Worm (Caenorhabditis elegans): Measurements from ENCODE around the gene C23G10.7.

Gene C23G10.7

DNA sequence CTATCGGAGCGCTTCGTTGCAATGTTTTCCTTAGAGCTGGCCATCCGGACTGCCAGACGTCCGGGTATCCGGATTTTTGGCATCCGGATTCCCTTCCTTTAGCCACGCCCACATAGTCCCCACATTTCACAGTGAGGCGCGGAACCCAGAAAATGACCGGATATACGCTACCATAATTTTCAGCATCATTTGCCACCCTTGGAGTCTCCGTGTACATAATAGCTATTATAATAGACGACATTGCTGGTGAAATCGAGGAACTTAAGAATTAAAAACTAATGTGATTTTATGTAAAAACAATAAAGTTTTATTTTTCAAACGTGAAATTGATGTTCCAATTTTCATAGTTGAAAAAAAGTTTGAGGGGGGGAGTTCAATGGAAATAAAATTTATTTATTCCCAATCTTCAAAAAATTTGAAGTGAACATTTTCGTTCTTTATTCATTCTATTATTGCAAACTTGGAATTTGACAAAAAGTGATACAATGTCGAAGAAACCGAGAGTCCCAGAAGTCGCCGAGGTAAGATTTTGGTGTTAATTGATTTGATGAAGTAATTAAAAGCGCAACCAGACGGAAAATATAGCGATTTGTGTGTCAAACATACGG is 12.1 kb upstream of the C23G10.7 start (continued):
- TF ChIP-seq attf-6 (GFP tag; IDR thresholded peaks at IDR 0.05) (peak; percentile 85; the same call in 1 of the 2 replicates), lin-40 (tag; optimal IDR thresholded peaks at IDR 0.05) (no peak), let-526 (GFP tag; IDR thresholded peaks at IDR 0.05) (no peak), tbp1 (GFP tag; optimal IDR thresholded peaks at IDR 0.05) (peak; percentile 73), zfh-2 (GFP tag; conservative IDR thresholded peaks at IDR 0.05) (no peak), tbx-9 (tag; optimal IDR thresholded peaks at IDR 0.05; ENCODE audit: borderline replicate concordance) (no peak), gei-17 (GFP tag; optimal IDR thresholded peaks at IDR 0.05) (no peak), hlh-12 (tag; optimal IDR thresholded peaks at IDR 0.05) (no peak), pbrm-1 (GFP tag; IDR thresholded peaks at IDR 0.05) (no peak), B0035.1 (tag; optimal IDR thresholded peaks at IDR 0.05) (no peak), cebp-2 (GFP tag; IDR thresholded peaks at IDR 0.05) (no peak), chd-7 (tag; optimal IDR thresholded peaks at IDR 0.05) (peak; percentile 32), mel-28 (tag; optimal IDR thresholded peaks at IDR 0.05; ENCODE audit: borderline replicate concordance) (no peak), Y95B8A.8 (GFP tag; IDR thresholded peaks at IDR 0.05) (no peak)

DNA sequence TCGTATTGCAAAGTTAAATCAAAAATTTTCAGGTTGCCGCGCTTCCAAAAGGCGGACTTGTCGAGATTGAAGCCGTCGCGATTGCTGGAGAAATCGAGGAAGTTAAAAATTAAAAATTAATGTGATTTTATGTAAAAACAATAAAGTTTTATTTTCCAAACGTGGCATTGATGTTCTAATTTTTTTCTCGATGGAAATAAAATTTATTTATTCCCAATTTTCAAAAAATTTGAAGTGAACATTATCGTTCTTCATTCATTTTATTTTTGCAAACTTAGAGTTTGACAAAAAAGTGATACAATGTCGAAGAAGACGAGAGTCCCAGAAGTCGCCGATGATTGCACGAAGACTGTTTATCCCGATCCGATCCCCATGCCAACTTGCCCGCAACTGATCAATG is 10.8 kb upstream of the C23G10.7 start, which contains the start of gene C23G10.1:
C23G10.1 (plus strand) TSS at position 301 of the 400 bp plus-strand sequence.
- peak; percentile 32 for TF ChIP-seq F49E8.2 (tag; optimal IDR thresholded peaks at IDR 0.05; ENCODE audit: insufficient read depth)
- TF ChIP-seq fkh-3 (tag; optimal IDR thresholded peaks at IDR 0.05) = no peak

DNA sequence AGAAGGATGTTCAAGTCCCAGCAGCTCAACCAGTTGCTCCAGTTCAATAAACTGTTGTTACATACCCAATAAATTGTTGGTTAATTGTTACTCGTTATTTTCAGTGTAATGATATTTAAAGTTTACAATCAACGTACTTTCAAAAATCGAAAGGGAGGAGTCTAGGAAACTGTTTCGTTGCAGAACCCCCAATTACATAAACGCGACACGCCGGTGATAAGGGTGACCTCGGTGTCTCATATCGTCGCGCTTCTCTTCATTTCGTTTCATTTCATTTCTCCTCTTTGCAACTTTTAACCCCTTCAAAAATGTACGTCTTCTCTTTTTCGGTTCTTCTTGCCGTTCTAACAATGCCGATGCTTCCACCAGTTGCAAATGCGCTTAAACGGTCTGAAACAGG is 9.7 kb upstream of the C23G10.7 start, which contains the start of gene C23G10.2:
C23G10.2 (plus strand) TSS at position 184 of the 400 bp plus-strand sequence.
- TF ChIP-seq F49E8.2 (tag; optimal IDR thresholded peaks at IDR 0.05; ENCODE audit: insufficient read depth) = peak; percentile 83
- TF ChIP-seq repo-1 (tag; optimal IDR thresholded peaks at IDR 0.05) = peak; percentile 16
- TF ChIP-seq ets-4 (GFP tag; optimal IDR thresholded peaks at IDR 0.05) = no peak
- peak; percentile 54 for TF ChIP-seq snpc-3.4 (tag; optimal IDR thresholded peaks at IDR 0.05)
- no peak for TF ChIP-seq ceh-79 (tag; optimal IDR thresholded peaks at IDR 0.05)
- no peak for TF ChIP-seq hlh-12 (tag; optimal IDR thresholded peaks at IDR 0.05)
- peak; percentile 1 for TF ChIP-seq lsl-1 (GFP tag; optimal IDR thresholded peaks at IDR 0.05)
- TF ChIP-seq pbrm-1 (GFP tag; IDR thresholded peaks at IDR 0.05) = peak; percentile 61; the same call in 1 of the 2 replicates
- no peak for TF ChIP-seq mcd-1 (GFP tag; IDR thresholded peaks at IDR 0.05)
- peak; percentile 18 for TF ChIP-seq xnd-1 (tag; optimal IDR thresholded peaks at IDR 0.05)
- TF ChIP-seq tlf-1 (GFP tag; optimal IDR thresholded peaks at IDR 0.05) = peak; percentile 41
- TF ChIP-seq snpc-1.3 (tag; optimal IDR thresholded peaks at IDR 0.05; ENCODE audit: insufficient read depth) = peak; percentile 42
- peak; percentile 70; the same call in 1 of the 2 replicates for TF ChIP-seq ekl-4 (GFP tag; IDR thresholded peaks at IDR 0.05)
- no peak for TF ChIP-seq ama-1 (optimal IDR thresholded peaks at IDR 0.05)
- TF ChIP-seq ama-1 (GFP tag; optimal IDR thresholded peaks at IDR 0.05) = peak in 1 of 2 experiments; percentile 75
- no peak for TF ChIP-seq ceh-40 (GFP tag; IDR thresholded peaks at IDR 0.05)
- no peak for TF ChIP-seq nfya-2 (GFP tag; IDR thresholded peaks at IDR 0.05)
- TF ChIP-seq B0336.3 (GFP tag; IDR thresholded peaks at IDR 0.05) = peak; percentile 48; the same call in 1 of the 2 replicates
- TF ChIP-seq snpc-1.1 (tag; optimal IDR thresholded peaks at IDR 0.05; ENCODE audit: insufficient read depth) = peak; percentile 65
- TF ChIP-seq D2030.7 (GFP tag; IDR thresholded peaks at IDR 0.05) = no peak; the same call in 1 of the 2 replicates
- no peak for TF ChIP-seq K11D2.4 (GFP tag; IDR thresholded peaks at IDR 0.05)
- TF ChIP-seq ztf-3 (GFP tag; optimal IDR thresholded peaks at IDR 0.05) = no peak
- peak; percentile 31 for TF ChIP-seq die-1 (tag; optimal IDR thresholded peaks at IDR 0.05)
- no peak for TF ChIP-seq nhr-179 (tag; optimal IDR thresholded peaks at IDR 0.05)
- TF ChIP-seq nhr-80 (tag; optimal IDR thresholded peaks at IDR 0.05) = no peak
- TF ChIP-seq F22D6.2 (tag; optimal IDR thresholded peaks at IDR 0.05) = no peak
- TF ChIP-seq F39B2.1 (GFP tag; IDR thresholded peaks at IDR 0.05) = peak; percentile 75; the same call in 1 of the 2 replicates
- no peak for TF ChIP-seq bed-1 (GFP tag; IDR thresholded peaks at IDR 0.05)
- no peak for TF ChIP-seq snpc-4 (GFP tag; optimal IDR thresholded peaks at IDR 0.05)
- TF ChIP-seq snpc-4 (tag; optimal IDR thresholded peaks at IDR 0.05) = peak in 2 of 4 experiments; percentile 24
- peak; percentile 39 for TF ChIP-seq tbp1 (GFP tag; optimal IDR thresholded peaks at IDR 0.05)
- TF ChIP-seq atf-7 (tag; optimal IDR thresholded peaks at IDR 0.05) = peak; percentile 18
- no peak for TF ChIP-seq F55B11.4 (tag; optimal IDR thresholded peaks at IDR 0.05; ENCODE audit: borderline replicate concordance, insufficient read depth)

All from whole organism, young adult.